Worm (Caenorhabditis elegans) whole organism, early embryonic: Measurements from ENCODE around the gene fbxa-14.

Experiments used
- B0310.2 ChIP-seq: sonication (generic microtip); optimal IDR thresholded peaks from 2 replicates; lab custom pipeline; 2016; ENCODE audit warnings: mild to moderate bottlenecking, missing genetic modification characterization, missing compliant biosample characterization
- F13C5.2 ChIP-seq: sonication (generic microtip); optimal IDR thresholded peaks from 2 replicates; lab custom pipeline; 2017; ENCODE audit warnings: mild to moderate bottlenecking, missing genetic modification characterization, inconsistent platforms, missing compliant biosample characterization
- aly-1 ChIP-seq: sonication (generic microtip); optimal IDR thresholded peaks from 2 replicates; lab custom pipeline; 2016; ENCODE audit warnings: missing genetic modification characterization, missing compliant biosample characterization
- ama-1 ChIP-seq: fragments of 150-350 bp; optimal IDR thresholded peaks from 2 replicates; lab custom pipeline; 2014
- ceh-13 ChIP-seq: fragments of 200-800 bp; sonication (Bioruptor generic); optimal IDR thresholded peaks from 2 replicates; lab custom pipeline; 2018; ENCODE audit warnings: mild to moderate bottlenecking, missing genetic modification characterization, missing compliant biosample characterization
- ceh-36 ChIP-seq: sonication (generic microtip); optimal IDR thresholded peaks from 2 replicates; lab custom pipeline; 2016; ENCODE audit warnings: missing genetic modification characterization, inconsistent platforms, missing compliant biosample characterization
- ets-7 ChIP-seq: sonication (generic microtip); optimal IDR thresholded peaks from 2 replicates; lab custom pipeline; 2016; ENCODE audit warnings: missing genotype, missing genetic modification characterization, missing compliant biosample characterization
- flt-1 ChIP-seq: fragments of 200-800 bp; sonication (Bioruptor generic); IDR thresholded peaks from 2 replicates; pipeline ENCODE4 v1.3.6; 2022; ENCODE audit warnings: missing genetic modification characterization, missing compliant biosample characterization
- hmbx-1 ChIP-seq: sonication (generic microtip); optimal IDR thresholded peaks from 2 replicates; lab custom pipeline; 2016; ENCODE audit warnings: mild to moderate bottlenecking, missing genetic modification characterization, missing compliant biosample characterization
- hmg-4 ChIP-seq: fragments of 200-800 bp; sonication (Bioruptor generic); optimal IDR thresholded peaks from 2 replicates; lab custom pipeline; 2018; ENCODE audit warnings: mild to moderate bottlenecking, missing genetic modification characterization, missing compliant biosample characterization
- hnd-1 ChIP-seq: sonication (generic microtip); optimal IDR thresholded peaks from 2 replicates; lab custom pipeline; 2016; ENCODE audit warnings: missing genetic modification characterization, missing compliant biosample characterization
- pes-1 ChIP-seq: fragments of 200-800 bp; sonication (Bioruptor generic); IDR thresholded peaks from 2 replicates; pipeline ENCODE4 v1.3.6; 2022; ENCODE audit warnings: missing genetic modification reagents, missing genetic modification characterization, missing compliant biosample characterization
- scrt-1 ChIP-seq: fragments of 200-800 bp; sonication (Bioruptor generic); IDR thresholded peaks from 2 replicates; pipeline ENCODE4 v1.3.6; 2022; ENCODE audit warnings: missing genetic modification characterization, missing compliant biosample characterization
- sea-1 ChIP-seq: fragments of 200-800 bp; sonication (Bioruptor generic); conservative IDR thresholded peaks from 2 replicates; pipeline ENCODE4 v1.3.6; 2022; ENCODE audit warnings: missing genetic modification characterization, missing compliant biosample characterization
- tbx-11 ChIP-seq: fragments of 200-800 bp; sonication (Bioruptor generic); IDR thresholded peaks from 2 replicates; pipeline ENCODE4 v1.3.6; 2022; ENCODE audit warnings: missing genetic modification characterization, missing compliant biosample characterization
- tra-4 ChIP-seq: sonication (generic microtip); optimal IDR thresholded peaks from 2 replicates; lab custom pipeline; 2017; ENCODE audit warnings: missing genetic modification characterization, missing compliant biosample characterization

The fbxa-14 gene

ce11 chrIII:1275513-1275912 is 48.9 kb downstream of the fbxa-14 start, which contains the start of gene fbxa-30:
Gene fbxa-30 (minus strand): TSS chrIII:1275613.
- TF ChIP-seq hmg-4 (GFP tag; lab: Kevin White, UChicago): no peak
- TF ChIP-seq ceh-13 (GFP tag; lab: Kevin White, UChicago): no peak

- no peak for TF ChIP-seq ceh-13 (GFP tag; lab: Kevin White, UChicago)
- TF ChIP-seq aly-1 (tag; lab: Kevin White, UChicago): no peak
- no peak for TF ChIP-seq flt-1
- TF ChIP-seq B0310.2 (tag; lab: Kevin White, UChicago): no peak
- TF ChIP-seq scrt-1: no peak
- TF ChIP-seq sea-1 (GFP tag; lab: Robert Waterston, UW): no peak
- TF ChIP-seq ets-7 (tag; lab: Kevin White, UChicago): no peak
- no peak for TF ChIP-seq hmg-4 (GFP tag; lab: Kevin White, UChicago)
- no peak for TF ChIP-seq pes-1 (GFP tag; lab: Robert Waterston, UW)
- no peak for TF ChIP-seq ceh-36 (tag; lab: Kevin White, UChicago)
- no peak for TF ChIP-seq F13C5.2 (tag; lab: Kevin White, UChicago)
- TF ChIP-seq tra-4 (tag; lab: Kevin White, UChicago): no peak
- TF ChIP-seq hnd-1: no peak
- no peak for TF ChIP-seq tbx-11
- TF ChIP-seq ama-1 (lab: Kevin White, UChicago): no peak
- TF ChIP-seq hmbx-1 (tag; lab: Kevin White, UChicago): no peak
These were observed 50.6 kb downstream of the fbxa-14 start, which contains the start of gene fbxa-29 for ce11 chrIII:1273655-1274328. Gene fbxa-29 (minus strand): TSS chrIII:1273705.
